Worm (Caenorhabditis elegans): ENCODE data around the gene msp-10.

The msp-10 gene

DNA sequence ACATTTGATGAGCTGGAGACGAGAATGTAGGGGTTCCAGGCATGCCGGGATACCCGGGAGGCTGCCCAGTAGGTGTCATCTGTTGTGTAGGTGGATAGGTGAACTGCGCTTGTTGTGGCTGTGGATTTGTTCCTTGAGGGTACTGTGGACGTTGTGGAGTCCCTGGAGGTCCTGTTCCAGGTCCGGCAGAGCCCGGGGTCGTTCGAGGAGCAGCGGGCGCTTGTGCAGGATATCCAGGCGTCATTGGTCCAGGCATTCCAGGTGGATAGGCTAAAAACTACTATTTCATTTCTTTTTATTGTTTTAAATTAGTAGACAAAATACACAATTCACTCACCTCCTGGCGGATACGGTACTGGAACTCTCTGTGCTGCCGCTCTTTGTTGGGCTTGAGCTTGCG, 42.2 kb upstream of the msp-10 start:
- no peak for TF ChIP-seq efl-1 (optimal IDR thresholded peaks at IDR 0.05)
- peak in 1 of 2 experiments; percentile 92 for TF ChIP-seq efl-1 (GFP tag; optimal IDR thresholded peaks at IDR 0.05 in 1 of 2)
- no peak for TF ChIP-seq aly-2 (tag; optimal IDR thresholded peaks at IDR 0.05)

DNA sequence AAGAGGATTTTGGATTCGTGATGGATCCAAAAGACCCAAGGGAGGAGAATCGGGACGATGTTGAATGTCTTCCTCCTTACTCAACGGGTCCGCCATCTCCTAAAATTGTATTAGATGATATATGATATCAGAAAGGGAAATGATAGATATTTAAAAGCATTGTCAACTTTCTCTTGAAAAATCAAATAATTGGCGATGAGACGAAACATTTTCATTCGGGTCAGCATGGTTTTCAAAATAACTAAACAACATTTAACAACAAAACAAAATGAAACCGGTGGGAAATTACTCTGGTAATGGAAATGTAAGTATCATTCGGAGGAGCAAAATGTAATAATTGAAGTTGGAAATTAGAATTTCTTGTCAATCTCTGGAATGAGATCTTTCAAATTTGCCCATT, 41.0 kb upstream of the msp-10 start, which contains the start of gene pis-1:
Gene pis-1 (minus strand): TSS at position 101 of the 400 bp plus-strand sequence.
- TF ChIP-seq nhr-85 (tag) (peak; percentile 20), nhr-20 (tag; optimal IDR thresholded peaks at IDR 0.05) (no peak), nhr-47 (tag; optimal IDR thresholded peaks at IDR 0.05) (no peak), nhr-76 (tag; optimal IDR thresholded peaks at IDR 0.05) (no peak), ceh-88 (GFP tag; IDR thresholded peaks at IDR 0.05) (no peak), ztf-4 (tag; optimal IDR thresholded peaks at IDR 0.05) (no peak), nhr-71 (tag; optimal IDR thresholded peaks at IDR 0.05) (no peak), aha-1 (tag; optimal IDR thresholded peaks at IDR 0.05) (no peak), ceh-8 (GFP tag; optimal IDR thresholded peaks at IDR 0.05) (no peak)

DNA sequence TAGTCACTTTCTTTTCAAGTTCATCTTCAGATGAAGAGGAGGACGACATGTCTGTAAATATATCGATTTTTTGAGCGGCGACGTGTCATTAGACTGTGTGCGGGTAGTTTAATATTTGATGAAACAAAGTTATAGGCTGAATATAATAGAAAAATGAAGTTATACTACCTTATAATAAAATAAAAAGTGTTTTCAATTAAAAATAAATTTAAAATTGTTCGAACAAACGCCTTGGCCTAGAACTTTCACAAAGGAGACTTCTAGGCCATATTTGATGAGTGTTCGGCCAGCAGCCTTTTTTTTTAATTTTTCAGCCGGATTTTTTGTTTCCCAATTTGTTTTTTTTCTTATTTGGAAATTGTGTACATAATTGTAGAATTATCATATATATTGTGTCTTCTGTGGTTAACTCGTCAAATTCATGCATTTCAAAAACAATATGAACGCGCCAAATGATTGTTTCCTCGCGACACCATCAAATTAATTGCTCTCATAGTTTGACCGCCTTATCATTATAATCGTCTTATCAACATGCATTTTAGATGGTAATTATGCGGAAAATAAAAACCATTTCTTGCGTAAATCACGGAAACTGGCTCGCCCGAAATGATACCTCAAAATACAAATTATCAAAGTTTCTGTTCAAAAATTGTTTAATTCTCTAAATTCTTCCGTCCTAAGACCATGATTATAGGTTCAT, 40.0 kb upstream of the msp-10 start, which contains the start of gene T13F2.2:
Gene T13F2.2 (minus strand): TSS at position 51 of the 700 bp plus-strand sequence.
- no peak for TF ChIP-seq aha-1 (tag; optimal IDR thresholded peaks at IDR 0.05)
- peak; percentile 8 to 38 for TF ChIP-seq lsy-2 (tag; optimal IDR thresholded peaks at IDR 0.05)
- no peak for TF ChIP-seq lin-39 (tag; optimal IDR thresholded peaks at IDR 0.05)
- no peak for TF ChIP-seq zag-1 (tag; optimal IDR thresholded peaks at IDR 0.05)
- no peak for TF ChIP-seq nhr-76 (tag; optimal IDR thresholded peaks at IDR 0.05)
- no peak for TF ChIP-seq snpc-4 (tag; optimal IDR thresholded peaks at IDR 0.05)
- TF ChIP-seq ces-1 (GFP tag; optimal IDR thresholded peaks at IDR 0.05): no peak
- TF ChIP-seq nhr-71 (tag; optimal IDR thresholded peaks at IDR 0.05): peak; percentile 24
- no peak for TF ChIP-seq nhr-11 (tag; optimal IDR thresholded peaks at IDR 0.05)
- no peak for TF ChIP-seq unc-62 (GFP tag; optimal IDR thresholded peaks at IDR 0.05)
- TF ChIP-seq fos-1 (tag; optimal IDR thresholded peaks at IDR 0.05): no peak
- TF ChIP-seq aly-2 (tag; optimal IDR thresholded peaks at IDR 0.05): no peak
- no peak for TF ChIP-seq vab-15 (tag; optimal IDR thresholded peaks at IDR 0.05)
- TF ChIP-seq nhr-28 (tag; optimal IDR thresholded peaks at IDR 0.05): no peak
- TF ChIP-seq unc-98 (GFP tag; IDR thresholded peaks at IDR 0.05): no peak
- no peak for TF ChIP-seq jun-1 (tag; optimal IDR thresholded peaks at IDR 0.05)
- no peak for TF ChIP-seq alr-1 (tag; optimal IDR thresholded peaks at IDR 0.05; ENCODE audit: borderline replicate concordance)
- TF ChIP-seq hlh-17 (GFP tag; optimal IDR thresholded peaks at IDR 0.05; ENCODE audit: borderline replicate concordance): no peak
- no peak for TF ChIP-seq hlh-4 (tag; optimal IDR thresholded peaks at IDR 0.05)
- TF ChIP-seq mab-9 (GFP tag; IDR thresholded peaks at IDR 0.05): no peak
- TF ChIP-seq grh-1 (GFP tag; IDR thresholded peaks at IDR 0.05): no peak
- peak in 2 of 3 experiments; percentile 21 to 45 for TF ChIP-seq dpl-1 (GFP tag; optimal IDR thresholded peaks at IDR 0.05)
- no peak for TF ChIP-seq unc-30 (tag; optimal IDR thresholded peaks at IDR 0.05)
- TF ChIP-seq unc-86 (tag; optimal IDR thresholded peaks at IDR 0.05): no peak
- TF ChIP-seq ceh-90 (tag; optimal IDR thresholded peaks at IDR 0.05): peak; percentile 79
- TF ChIP-seq snu-23 (GFP tag; optimal IDR thresholded peaks at IDR 0.05): no peak
- TF ChIP-seq sup-37 (GFP tag; optimal IDR thresholded peaks at IDR 0.05): no peak
- TF ChIP-seq nhr-90 (tag; optimal IDR thresholded peaks at IDR 0.05; ENCODE audit: poor library complexity): peak; percentile 56
- TF ChIP-seq ztf-4 (tag; optimal IDR thresholded peaks at IDR 0.05): no peak
- no peak for TF ChIP-seq efl-3 (GFP tag; optimal IDR thresholded peaks at IDR 0.05)
- peak; percentile 16 for TF ChIP-seq tbx-2 (tag; optimal IDR thresholded peaks at IDR 0.05)
- TF ChIP-seq ama-1 (optimal IDR thresholded peaks at IDR 0.05): no peak
- no peak for TF ChIP-seq lin-13 (GFP tag; optimal IDR thresholded peaks at IDR 0.05)
- TF ChIP-seq C16A3.4 (tag; optimal IDR thresholded peaks at IDR 0.05): no peak
- no peak for TF ChIP-seq xbp-1 (tag; optimal IDR thresholded peaks at IDR 0.05)
- TF ChIP-seq Y116A8C.19 (tag; optimal IDR thresholded peaks at IDR 0.05; ENCODE audit: borderline replicate concordance): no peak
- peak; percentile 65 for TF ChIP-seq rnt-1 (tag; optimal IDR thresholded peaks at IDR 0.05)
- no peak for TF ChIP-seq mep-1 (tag; optimal IDR thresholded peaks at IDR 0.05)
- TF ChIP-seq ztf-11 (tag; optimal IDR thresholded peaks at IDR 0.05): peak in 1 of 2 experiments; percentile 22
- TF ChIP-seq dsc-1 (tag; optimal IDR thresholded peaks at IDR 0.05): peak; percentile 25
- TF ChIP-seq pag-3 (tag; optimal IDR thresholded peaks at IDR 0.05; ENCODE audit: borderline replicate concordance, insufficient read depth): no peak

All from whole organism, L1 larva.